Fruit fly (Drosophila melanogaster) Kc167 (cell line): ENCODE results near the gene rg.

Source experiments
- Sin3A ChIP-seq: fragments of >200 bp; optimal IDR thresholded peaks from 2 replicates; lab custom pipeline; 2018; ENCODE audit warnings: missing external identifiers
- h ChIP-seq: fragments of >200 bp; optimal IDR thresholded peaks from 3 replicates; lab custom pipeline; 2018; ENCODE audit warnings: missing external identifiers
- ttk ChIP-seq: sonication (Bioruptor generic); optimal IDR thresholded peaks from 2 replicates; lab custom pipeline; 2017; ENCODE audit warnings: missing external identifiers

- TF ChIP-seq Sin3A (lab: Kevin White, UChicago) (no peak), ttk (lab: Kevin White, UChicago) (no peak), h (lab: Kevin White, UChicago) (no peak)
Measured at dm6 chrX:5289692-5290091, 204.1 kb downstream of the rg start.
